ENCODE assay signal across 4 fruit fly cellular contexts in the genomic region with DNA sequence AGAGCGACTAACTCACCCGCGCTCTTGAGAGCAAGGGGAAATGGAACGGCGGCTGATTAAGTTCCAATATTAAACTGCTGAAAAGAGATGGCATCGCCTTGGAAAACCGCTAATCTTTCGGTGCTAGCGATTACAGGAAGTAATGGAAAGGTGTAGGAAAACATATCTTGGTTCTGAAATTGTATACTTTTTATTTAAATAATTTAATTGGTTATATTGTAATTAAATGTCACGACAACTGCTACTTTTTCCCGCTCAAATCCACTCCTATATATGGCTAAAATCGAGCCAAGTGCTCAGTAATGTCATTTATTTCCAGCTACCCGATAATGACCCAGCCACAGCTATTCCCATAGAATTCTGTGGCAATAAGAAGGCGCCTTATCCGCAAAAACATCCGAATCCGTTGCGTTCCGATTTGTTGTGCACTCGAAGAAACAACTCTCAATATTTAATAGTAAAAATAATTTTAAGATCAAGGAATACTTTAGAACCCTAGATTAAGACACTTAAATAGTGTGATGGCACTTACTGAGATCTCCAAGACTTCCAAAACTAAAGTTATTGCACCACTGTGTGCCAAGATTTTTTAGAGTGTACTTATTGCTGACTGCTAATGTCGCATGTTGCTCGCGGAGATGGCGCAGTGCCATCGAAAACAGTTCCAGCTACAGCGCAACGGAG.
TF ChIP-seq lines count a peak whose summit lies in the region.

No protein-coding gene starts in this region.

- TF ChIP-seq CTCF in whole organism, embryonic (GFP tag; optimal IDR thresholded peaks at IDR 0.05; lab: Kevin White, UChicago): peak; percentile 9

TF ChIP-seq in whole organism, embryonic, 481 proteins besides CTCF, POLR2A, EP300 and RAD21 (continues in another document):
- TF ChIP-seq CG14860 (GFP tag; IDR thresholded peaks at IDR 0.05; lab: Robert Waterston, UW; ENCODE audit: partially characterized antibody) (no peak), CG4404 (GFP tag; IDR thresholded peaks at IDR 0.05; lab: Robert Waterston, UW) (peak; percentile 48; the same call in 1 of the 2 replicates), CG8765 (GFP tag; IDR thresholded peaks at IDR 0.05; lab: Robert Waterston, UW) (0 out of 2 replicates have a peak, but pooled peaks have one; percentile 23), lmd (GFP tag; IDR thresholded peaks at IDR 0.05; lab: Robert Waterston, UW) (peak; percentile 74), CG4730 (GFP tag; IDR thresholded peaks at IDR 0.05; lab: Robert Waterston, UW) (peak; percentile 50; the same call in 1 of the 2 replicates), ftz-f1 (GFP tag; optimal IDR thresholded peaks at IDR 0.05; lab: Kevin White, UChicago) (no peak), Fer2 (tag; optimal IDR thresholded peaks at IDR 0.05; lab: Kevin White, UChicago) (peak; percentile 3), Gug (GFP tag; IDR thresholded peaks at IDR 0.05; lab: Robert Waterston, UW) (no peak), CoRest (tag; optimal IDR thresholded peaks at IDR 0.05; lab: Kevin White, UChicago) (peak; percentile 74), CG11085 (GFP tag; IDR thresholded peaks at IDR 0.05; lab: Robert Waterston, UW) (no peak), amos (GFP tag; IDR thresholded peaks at IDR 0.05; lab: Robert Waterston, UW; ENCODE audit: partially characterized antibody) (no peak), sisA (GFP tag; IDR thresholded peaks at IDR 0.05; lab: Robert Waterston, UW) (peak; percentile 61), CG7372 (GFP tag; IDR thresholded peaks at IDR 0.05; lab: Robert Waterston, UW) (0 out of 2 replicates have a peak, but pooled peaks have one; percentile 38), CG2678 (tag; optimal IDR thresholded peaks at IDR 0.05; lab: Kevin White, UChicago) (peak; percentile 80), cad (GFP tag; optimal IDR thresholded peaks at IDR 0.05; lab: Kevin White, UChicago) (no peak), grn (GFP tag; optimal IDR thresholded peaks at IDR 0.05; lab: Kevin White, UChicago) (no peak), vfl (GFP tag; optimal IDR thresholded peaks at IDR 0.05; lab: Kevin White, UChicago) (peak; percentile 28), BEAF-32 (GFP tag; optimal IDR thresholded peaks at IDR 0.05; lab: Kevin White, UChicago) (no peak), tio (GFP tag; optimal IDR thresholded peaks at IDR 0.05; lab: Kevin White, UChicago) (peak; percentile 62)

TF ChIP-seq in whole organism, prepupa, 60 proteins besides CTCF, POLR2A, EP300 and RAD21 (continues in another document):
- TF ChIP-seq acj6 (GFP tag; optimal IDR thresholded peaks at IDR 0.05; lab: Kevin White, UChicago) (peak; percentile 88), lz (GFP tag; optimal IDR thresholded peaks at IDR 0.05; lab: Kevin White, UChicago) (peak; percentile 84), CG7368 (GFP tag; optimal IDR thresholded peaks at IDR 0.05; lab: Kevin White, UChicago) (peak; percentile 75), Sox102F (GFP tag; optimal IDR thresholded peaks at IDR 0.05; lab: Kevin White, UChicago) (peak; percentile 88), ss (GFP tag; optimal IDR thresholded peaks at IDR 0.05; lab: Kevin White, UChicago) (peak; percentile 67 to 86), salr (GFP tag; optimal IDR thresholded peaks at IDR 0.05; lab: Kevin White, UChicago) (peak; percentile 70 to 76), CG11902 (GFP tag; optimal IDR thresholded peaks at IDR 0.05; lab: Kevin White, UChicago) (peak; percentile 66), fd85E (GFP tag; optimal IDR thresholded peaks at IDR 0.05; lab: Kevin White, UChicago) (peak; percentile 55), esn (GFP tag; optimal IDR thresholded peaks at IDR 0.05; lab: Kevin White, UChicago) (peak; percentile 87), topi (GFP tag; optimal IDR thresholded peaks at IDR 0.05; lab: Kevin White, UChicago) (peak; percentile 87), dsx (GFP tag; optimal IDR thresholded peaks at IDR 0.05; lab: Kevin White, UChicago; ENCODE audit: poor library complexity, severe bottlenecking) (peak; percentile 85), CG6854 (GFP tag; optimal IDR thresholded peaks at IDR 0.05; lab: Kevin White, UChicago) (peak; percentile 59), Met (GFP tag; optimal IDR thresholded peaks at IDR 0.05; lab: Kevin White, UChicago) (peak; percentile 86), vri (GFP tag; optimal IDR thresholded peaks at IDR 0.05; lab: Kevin White, UChicago) (peak; percentile 68), dac (GFP tag; optimal IDR thresholded peaks at IDR 0.05; lab: Kevin White, UChicago) (peak; percentile 85), Ets96B (tag; optimal IDR thresholded peaks at IDR 0.05; lab: Kevin White, UChicago) (peak; percentile 84), Sox14 (GFP tag; optimal IDR thresholded peaks at IDR 0.05; lab: Kevin White, UChicago) (peak; percentile 88), CG9139 (GFP tag; optimal IDR thresholded peaks at IDR 0.05; lab: Kevin White, UChicago) (peak; percentile 52), CG15336 (GFP tag; IDR thresholded peaks at IDR 0.05; lab: Robert Waterston, UW) (peak; percentile 89), CG34406 (GFP tag; optimal IDR thresholded peaks at IDR 0.05; lab: Kevin White, UChicago) (peak; percentile 78), Smox (GFP tag; optimal IDR thresholded peaks at IDR 0.05; lab: Kevin White, UChicago) (peak; percentile 85)

TF ChIP-seq in whole organism, pupa, 21 proteins besides CTCF, POLR2A, EP300 and RAD21:
- TF ChIP-seq Ets98B (GFP tag; IDR thresholded peaks at IDR 0.05; lab: Robert Waterston, UW): peak; percentile 89
- TF ChIP-seq CG34367 (tag; optimal IDR thresholded peaks at IDR 0.05; lab: Kevin White, UChicago): peak; percentile 84
- peak; percentile 90 for TF ChIP-seq CG14655 (GFP tag; optimal IDR thresholded peaks at IDR 0.05; lab: Kevin White, UChicago)
- peak; percentile 42 for TF ChIP-seq D1 (tag; optimal IDR thresholded peaks at IDR 0.05; lab: Kevin White, UChicago)
- peak; percentile 84 for TF ChIP-seq Pif1A (GFP tag; optimal IDR thresholded peaks at IDR 0.05; lab: Kevin White, UChicago)
- peak; percentile 86 for TF ChIP-seq CG9948 (tag; optimal IDR thresholded peaks at IDR 0.05; lab: Kevin White, UChicago)
- peak; percentile 86 for TF ChIP-seq CG15710 (tag; optimal IDR thresholded peaks at IDR 0.05; lab: Kevin White, UChicago)
- peak; percentile 84 for TF ChIP-seq CG32121 (GFP tag; IDR thresholded peaks at IDR 0.05; lab: Robert Waterston, UW)
- peak; percentile 81 for TF ChIP-seq Pif1B (GFP tag; optimal IDR thresholded peaks at IDR 0.05; lab: Kevin White, UChicago)
- TF ChIP-seq CG4496 (GFP tag; IDR thresholded peaks at IDR 0.05; lab: Robert Waterston, UW): peak; percentile 93
- TF ChIP-seq Snoo (tag; optimal IDR thresholded peaks at IDR 0.05; lab: Kevin White, UChicago): peak; percentile 83
- no peak; the same call in 1 of the 2 replicates for TF ChIP-seq CG10348 (GFP tag; IDR thresholded peaks at IDR 0.05; lab: Robert Waterston, UW)
- TF ChIP-seq CG17806 (tag; optimal IDR thresholded peaks at IDR 0.05; lab: Kevin White, UChicago): peak; percentile 85
- TF ChIP-seq CG12605 (GFP tag; IDR thresholded peaks at IDR 0.05; lab: Robert Waterston, UW): peak; percentile 82
- peak; percentile 86 for TF ChIP-seq CG8301 (tag; optimal IDR thresholded peaks at IDR 0.05; lab: Kevin White, UChicago)
- no peak for TF ChIP-seq EcR (GFP tag; optimal IDR thresholded peaks at IDR 0.05; lab: Kevin White, UChicago)
- TF ChIP-seq fd96Ca (GFP tag; IDR thresholded peaks at IDR 0.05; lab: Robert Waterston, UW): peak; percentile 91
- TF ChIP-seq CG13204 (GFP tag; optimal IDR thresholded peaks at IDR 0.05; lab: Kevin White, UChicago): peak; percentile 65
- TF ChIP-seq gl (tag; optimal IDR thresholded peaks at IDR 0.05; lab: Kevin White, UChicago): peak; percentile 69
- peak; percentile 87 for TF ChIP-seq CG8159 (tag; optimal IDR thresholded peaks at IDR 0.05; lab: Kevin White, UChicago)
- peak; percentile 67 for TF ChIP-seq rn (GFP tag; IDR thresholded peaks at IDR 0.05; lab: Robert Waterston, UW)

TF ChIP-seq in whole organism, wandering third instar larva, 38 proteins besides CTCF, POLR2A, EP300 and RAD21:
- peak; percentile 83 for TF ChIP-seq h (GFP tag; optimal IDR thresholded peaks at IDR 0.05; lab: Kevin White, UChicago)
- TF ChIP-seq br (GFP tag; optimal IDR thresholded peaks at IDR 0.05; lab: Kevin White, UChicago): peak; percentile 73
- no peak for TF ChIP-seq GATAd (GFP tag; optimal IDR thresholded peaks at IDR 0.05; lab: Kevin White, UChicago)
- TF ChIP-seq Hnf4 (GFP tag; optimal IDR thresholded peaks at IDR 0.05; lab: Kevin White, UChicago): peak; percentile 79
- peak; percentile 79 for TF ChIP-seq rgr (GFP tag; optimal IDR thresholded peaks at IDR 0.05; lab: Kevin White, UChicago)
- TF ChIP-seq woc (GFP tag; optimal IDR thresholded peaks at IDR 0.05; lab: Kevin White, UChicago): peak; percentile 51
- TF ChIP-seq Jra (GFP tag; optimal IDR thresholded peaks at IDR 0.05; lab: Kevin White, UChicago): no peak
- no peak for TF ChIP-seq dsf (GFP tag; optimal IDR thresholded peaks at IDR 0.05; lab: Kevin White, UChicago; ENCODE audit: borderline replicate concordance)
- TF ChIP-seq dmrt93B (GFP tag; optimal IDR thresholded peaks at IDR 0.05; lab: Kevin White, UChicago): peak; percentile 68
- TF ChIP-seq ey (GFP tag; optimal IDR thresholded peaks at IDR 0.05; lab: Kevin White, UChicago): peak; percentile 73
- TF ChIP-seq brk (GFP tag; optimal IDR thresholded peaks at IDR 0.05; lab: Kevin White, UChicago): peak; percentile 41
- peak; percentile 69 for TF ChIP-seq psq (GFP tag; optimal IDR thresholded peaks at IDR 0.05; lab: Kevin White, UChicago)
- TF ChIP-seq Mio (GFP tag; optimal IDR thresholded peaks at IDR 0.05; lab: Kevin White, UChicago): no peak
- TF ChIP-seq fru (GFP tag; optimal IDR thresholded peaks at IDR 0.05; lab: Kevin White, UChicago): peak; percentile 82
- peak; percentile 37 for TF ChIP-seq CG32264 (GFP tag; optimal IDR thresholded peaks at IDR 0.05; lab: Kevin White, UChicago)
- peak; percentile 76 for TF ChIP-seq Sp1 (GFP tag; optimal IDR thresholded peaks at IDR 0.05; lab: Kevin White, UChicago)
- peak; percentile 39 for TF ChIP-seq sv (GFP tag; optimal IDR thresholded peaks at IDR 0.05; lab: Kevin White, UChicago)
- no peak for TF ChIP-seq Abd-B (GFP tag; optimal IDR thresholded peaks at IDR 0.05; lab: Kevin White, UChicago)
- TF ChIP-seq HLH106 (tag; optimal IDR thresholded peaks at IDR 0.05; lab: Kevin White, UChicago): peak; percentile 79
- TF ChIP-seq Myc (optimal IDR thresholded peaks at IDR 0.05; lab: Kevin White, UChicago): peak; percentile 70
- TF ChIP-seq OdsH (GFP tag; optimal IDR thresholded peaks at IDR 0.05; lab: Kevin White, UChicago): peak; percentile 79
- peak in 1 of 2 experiments; percentile 86 for TF ChIP-seq foxo (GFP tag; optimal IDR thresholded peaks at IDR 0.05; lab: Kevin White, UChicago)
- no peak for TF ChIP-seq CG9705 (GFP tag; optimal IDR thresholded peaks at IDR 0.05; lab: Kevin White, UChicago)
- TF ChIP-seq sage (GFP tag; optimal IDR thresholded peaks at IDR 0.05; lab: Kevin White, UChicago): peak; percentile 71
